Worm (Caenorhabditis elegans) whole organism, L4 larva: ENCODE measurements around the gene sru-37.
A peak's percentile ranks its signal among the peaks of the same experiment; 100 is the strongest.

Source experiments
- D1046.2 ChIP-seq: fragments of 200-800 bp; sonication (Bioruptor generic); IDR thresholded peaks from 2 replicates; pipeline ENCODE4 v1.3.6; 2022; ENCODE audit warnings: missing genetic modification characterization, missing compliant biosample characterization
- R02D3.7 ChIP-seq: fragments of 150-350 bp; sonication (generic microtip); optimal IDR thresholded peaks from 3 replicates; lab custom pipeline; 2014; ENCODE audit warnings: missing biosample characterization, missing genetic modification characterization
- Y105C5A.15 ChIP-seq: fragments of 200-800 bp; sonication (Bioruptor generic); IDR thresholded peaks from 2 replicates; pipeline ENCODE4 v1.3.6; 2022; ENCODE audit warnings: missing genetic modification characterization, missing compliant biosample characterization
- Y75B8A.6 ChIP-seq: fragments of 200-800 bp; sonication (Bioruptor generic); IDR thresholded peaks from 2 replicates; pipeline ENCODE4 v1.3.6; 2022; ENCODE audit warnings: missing genetic modification reagents, missing genetic modification characterization, missing compliant biosample characterization
- ZK546.5 ChIP-seq, 2 experiments: sonication (generic microtip); optimal IDR thresholded peaks; 2 replicates each; lab custom pipeline; 2017; ENCODE audit warnings: missing biosample characterization in 2 of 2, missing genetic modification characterization in 2 of 2
- aha-1 ChIP-seq: fragments of 150-350 bp; peaks from one replicate; lab custom pipeline; 2014; ENCODE audit warnings: missing biosample characterization, missing genetic modification characterization
- aly-2 ChIP-seq: sonication (generic microtip); optimal IDR thresholded peaks from 2 replicates; lab custom pipeline; 2018; ENCODE audit warnings: missing biosample characterization, missing genetic modification characterization
- arid-1 ChIP-seq: fragments of 200-800 bp; sonication (Bioruptor generic); conservative IDR thresholded peaks from 2 replicates; pipeline ENCODE4 v1.3.6; 2022; ENCODE audit warnings: missing genetic modification reagents, missing genetic modification characterization, missing compliant biosample characterization
- attf-4 ChIP-seq: sonication (generic microtip); optimal IDR thresholded peaks from 3 replicates; lab custom pipeline; 2017; ENCODE audit warnings: missing biosample characterization, missing genetic modification characterization
- ceh-44 ChIP-seq: fragments of 200-800 bp; sonication (Bioruptor generic); IDR thresholded peaks from 2 replicates; pipeline ENCODE4 v1.3.6; 2022; ENCODE audit warnings: missing genetic modification reagents, missing genetic modification characterization, missing compliant biosample characterization
- ces-1 ChIP-seq: fragments of 150-350 bp; sonication (generic microtip); optimal IDR thresholded peaks from 4 replicates; lab custom pipeline; 2014; ENCODE audit warnings: missing biosample characterization, missing genetic modification reagents, missing genetic modification characterization
- ctbp-1 ChIP-seq: fragments of 200-800 bp; sonication (Bioruptor generic); IDR thresholded peaks from 2 replicates; pipeline ENCODE4 v1.3.6; 2022; ENCODE audit warnings: missing genetic modification reagents, missing genetic modification characterization, missing compliant biosample characterization
- dpl-1 ChIP-seq: fragments of 150-350 bp; optimal IDR thresholded peaks from 2 replicates; lab custom pipeline; 2014; ENCODE audit warnings: missing biosample characterization, missing genetic modification reagents, missing genetic modification characterization
- duxl-1 ChIP-seq: sonication (generic microtip); optimal IDR thresholded peaks from 2 replicates; lab custom pipeline; 2016; ENCODE audit warnings: mild to moderate bottlenecking, missing genetic modification characterization, moderate library complexity, missing compliant biosample characterization; ENCODE audit not compliant: poor library complexity
- dve-1 ChIP-seq: sonication (generic microtip); optimal IDR thresholded peaks from 2 replicates; lab custom pipeline; 2017; ENCODE audit warnings: antibody characterized with exemption, mild to moderate bottlenecking, missing genetic modification characterization, missing compliant biosample characterization; ENCODE audit not compliant: insufficient read depth
- fos-1 ChIP-seq: fragments of 150-350 bp; optimal IDR thresholded peaks from 2 replicates; lab custom pipeline; 2014; ENCODE audit warnings: missing biosample characterization, missing genetic modification characterization
- jun-1 ChIP-seq: fragments of 150-350 bp; optimal IDR thresholded peaks from 2 replicates; lab custom pipeline; 2014; ENCODE audit warnings: missing biosample characterization, missing genetic modification reagents, missing genetic modification characterization
- lim-7 ChIP-seq: fragments of 200-800 bp; sonication (Bioruptor generic); IDR thresholded peaks from 2 replicates; pipeline ENCODE4 v1.3.6; 2022; ENCODE audit warnings: missing genetic modification characterization, missing compliant biosample characterization
- lin-13 ChIP-seq: fragments of 150-350 bp; optimal IDR thresholded peaks from 2 replicates; lab custom pipeline; 2014; ENCODE audit warnings: missing biosample characterization, missing genetic modification reagents, missing genetic modification characterization
- lir-3 ChIP-seq: sonication (generic microtip); optimal IDR thresholded peaks from 2 replicates; lab custom pipeline; 2016; ENCODE audit warnings: mild to moderate bottlenecking, missing genetic modification characterization, missing compliant biosample characterization
- mes-2 ChIP-seq: sonication (generic microtip); optimal IDR thresholded peaks from 2 replicates; lab custom pipeline; 2016; ENCODE audit warnings: missing genotype, mild to moderate bottlenecking, missing genetic modification characterization, missing compliant biosample characterization; ENCODE audit not compliant: poor library complexity, severe bottlenecking
- mxl-2 ChIP-seq: fragments of 200-800 bp; sonication (Bioruptor generic); conservative IDR thresholded peaks from 2 replicates; pipeline ENCODE4 v1.3.6; 2022; ENCODE audit warnings: missing genetic modification reagents, missing genetic modification characterization, missing compliant biosample characterization
- nhr-10 ChIP-seq: fragments of 150-350 bp; optimal IDR thresholded peaks from 2 replicates; lab custom pipeline; 2014; ENCODE audit warnings: missing biosample characterization, missing genetic modification characterization
- nhr-111 ChIP-seq: fragments of 200-800 bp; sonication (Bioruptor generic); optimal IDR thresholded peaks from 2 replicates; lab custom pipeline; 2018; ENCODE audit warnings: mild to moderate bottlenecking, missing genetic modification characterization, missing compliant biosample characterization
- nhr-237 ChIP-seq: sonication (generic microtip); optimal IDR thresholded peaks from 2 replicates; lab custom pipeline; 2017; ENCODE audit warnings: missing biosample characterization, missing genetic modification characterization
- nhr-25 ChIP-seq: sonication (generic microtip); optimal IDR thresholded peaks from 2 replicates; lab custom pipeline; 2017; ENCODE audit warnings: missing genetic modification characterization, mild to moderate bottlenecking, missing compliant biosample characterization, antibody characterized with exemption, moderate library complexity, borderline replicate concordance; ENCODE audit not compliant: insufficient read depth
- nhr-42 ChIP-seq: fragments of 200-800 bp; sonication (Bioruptor generic); IDR thresholded peaks from 2 replicates; pipeline ENCODE4 v1.3.6; 2022; ENCODE audit warnings: missing genetic modification characterization, missing compliant biosample characterization
- nhr-6 ChIP-seq: fragments of 150-350 bp; optimal IDR thresholded peaks from 2 replicates; lab custom pipeline; 2014; ENCODE audit warnings: missing biosample characterization, missing genetic modification characterization
- pha-4 ChIP-seq, 2 experiments: fragments of 150-350 bp in 1 of 2; fragments of 200-800 bp in 1 of 2; sonication (Bioruptor generic) in 1 of 2; IDR thresholded peaks in 1 of 2; optimal IDR thresholded peaks in 1 of 2; 2 replicates each; pipeline versions ENCODE4 v1.3.6 to Lab custom; 2014 to 2022; ENCODE audit warnings: missing genetic modification characterization in 2 of 2, missing genetic modification reagents in 2 of 2, missing biosample characterization in 1 of 2, missing compliant biosample characterization in 1 of 2
- rbr-2 ChIP-seq: sonication (generic microtip); optimal IDR thresholded peaks from 2 replicates; lab custom pipeline; 2016; ENCODE audit warnings: missing genotype, missing genetic modification characterization, missing compliant biosample characterization
- snpc-1.2 ChIP-seq: fragments of 200-800 bp; sonication (Bioruptor generic); IDR thresholded peaks from 2 replicates; pipeline ENCODE4 v1.3.6; 2022; ENCODE audit warnings: missing genetic modification reagents, missing genetic modification characterization, missing compliant biosample characterization
- tra-1 ChIP-seq: fragments of 200-800 bp; sonication (Bioruptor generic); IDR thresholded peaks from 2 replicates; pipeline ENCODE4 v1.3.6; 2022; ENCODE audit warnings: missing genetic modification reagents, missing genetic modification characterization, missing compliant biosample characterization
- unc-62 ChIP-seq, 3 experiments: fragments of 150-350 bp in 1 of 3; sonication (generic microtip); optimal IDR thresholded peaks in 2 of 3; peaks in 1 of 3; 1 replicate in 1 of 3; 2 replicates in 2 of 3; lab custom pipeline; 2014 to 2017; ENCODE audit warnings: missing biosample characterization in 3 of 3, missing genetic modification characterization in 3 of 3, missing genetic modification reagents in 3 of 3, missing genotype in 1 of 3
- vab-7 ChIP-seq: fragments of 200-800 bp; sonication (Bioruptor generic); IDR thresholded peaks from 2 replicates; pipeline ENCODE4 v1.3.6; 2022; ENCODE audit warnings: missing genetic modification reagents, missing genetic modification characterization, missing compliant biosample characterization
- zag-1 ChIP-seq: fragments of 150-350 bp; optimal IDR thresholded peaks from 2 replicates; lab custom pipeline; 2014; ENCODE audit warnings: missing biosample characterization, missing genetic modification characterization
- ztf-7 ChIP-seq: fragments of 150-350 bp; optimal IDR thresholded peaks from 2 replicates; lab custom pipeline; 2014; ENCODE audit warnings: missing biosample characterization, missing genetic modification characterization

sru-37 gene

ce11 chrV:9771311-9771710, 34.0 kb upstream of the sru-37 start:
- TF ChIP-seq ces-1 (GFP tag; lab: Kevin White, UChicago), result no peak
- no peak for TF ChIP-seq snpc-1.2 (GFP tag; lab: Robert Waterston, UW)
- TF ChIP-seq nhr-6, result no peak
- TF ChIP-seq tra-1, result no peak
- TF ChIP-seq nhr-237 (tag; lab: Kevin White, UChicago), result no peak
- no peak for TF ChIP-seq aha-1
- no peak for TF ChIP-seq zag-1
- no peak for TF ChIP-seq nhr-10 (tag; lab: Kevin White, UChicago)
- TF ChIP-seq dpl-1 (GFP tag; lab: Kevin White, UChicago), result no peak
- TF ChIP-seq ceh-44 (GFP tag; lab: Robert Waterston, UW), result no peak
- TF ChIP-seq ztf-7 (tag; lab: Kevin White, UChicago), result no peak
- TF ChIP-seq lin-13, result no peak
- no peak for TF ChIP-seq arid-1
- no peak for TF ChIP-seq Y105C5A.15 (GFP tag; lab: Robert Waterston, UW)
- no peak for TF ChIP-seq nhr-111 (GFP tag; lab: Kevin White, UChicago)
- TF ChIP-seq mxl-2, result no peak
- TF ChIP-seq fos-1, result no peak

DNA sequence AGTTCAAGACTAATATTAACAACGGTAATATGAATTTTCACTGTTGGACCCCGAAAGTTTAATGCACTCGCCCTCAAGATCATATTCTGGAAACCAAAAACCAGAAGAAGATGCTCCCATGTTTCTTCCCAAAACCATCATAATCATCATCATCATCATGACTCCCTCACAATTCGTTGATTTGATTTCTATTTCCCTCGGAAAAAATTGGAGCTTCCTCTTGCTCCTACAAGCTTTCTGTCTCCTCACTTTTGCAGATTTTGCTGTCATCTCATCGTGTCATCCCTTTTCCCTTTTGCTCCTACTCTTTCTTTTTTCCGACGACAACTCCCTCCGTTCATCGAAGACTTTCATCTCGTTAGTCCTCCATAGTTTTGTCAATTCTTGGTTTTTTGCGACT, 33.3 kb upstream of the sru-37 start, which contains the start of gene F46B6.2:
Gene F46B6.2 (plus strand): TSS at position 316 of the 400 bp plus-strand sequence.
- 0 out of 2 replicates have a peak, but pooled peaks have one; percentile 40 for TF ChIP-seq ctbp-1 (GFP tag; lab: Robert Waterston, UW)
- no peak for TF ChIP-seq R02D3.7 (tag; lab: Kevin White, UChicago)
- TF ChIP-seq tra-1, result no peak

ce11 chrV:9775734-9776133, 29.5 kb upstream of the sru-37 start, which contains the start of gene F46B6.12:
TSS of gene F46B6.12 (minus strand) at chrV:9775834.
- TF ChIP-seq duxl-1 (tag; lab: Kevin White, UChicago) (no peak), R02D3.7 (tag; lab: Kevin White, UChicago) (no peak), vab-7 (GFP tag; lab: Robert Waterston, UW) (no peak), dve-1 (tag; lab: Kevin White, UChicago) (no peak), ZK546.5 (tag; optimal IDR thresholded peaks at IDR 0.05; lab: Kevin White, UChicago) (no peak), jun-1 (tag; lab: Kevin White, UChicago) (no peak), unc-62 (GFP tag; optimal IDR thresholded peaks at IDR 0.05 in 1 of 2; lab: Kevin White, UChicago) (peak in 1 of 2 experiments; percentile 38), unc-62 (tag; optimal IDR thresholded peaks at IDR 0.05; lab: Kevin White, UChicago) (no peak)
- TF ChIP-seq, all 104 proteins: peak for 1

ce11 chrV:9777645-9778044, 27.6 kb upstream of the sru-37 start, which contains the start of gene smg-4:
TSS of gene smg-4 (minus strand) at chrV:9777745.
- TF ChIP-seq lim-7, result no peak
- no peak for TF ChIP-seq aly-2 (tag; lab: Kevin White, UChicago)
- TF ChIP-seq ztf-7 (tag; lab: Kevin White, UChicago), result no peak
- TF ChIP-seq pha-4 (GFP tag; IDR thresholded peaks at IDR 0.05; lab: Robert Waterston, UW), result no peak
- TF ChIP-seq pha-4 (tag; optimal IDR thresholded peaks at IDR 0.05; lab: Kevin White, UChicago), result no peak
- no peak for TF ChIP-seq Y75B8A.6 (GFP tag; lab: Robert Waterston, UW)
- TF ChIP-seq D1046.2, result no peak
- no peak for TF ChIP-seq unc-62 (GFP tag; optimal IDR thresholded peaks at IDR 0.05 in 1 of 2; lab: Kevin White, UChicago)
- TF ChIP-seq unc-62 (tag; optimal IDR thresholded peaks at IDR 0.05; lab: Kevin White, UChicago), result no peak
- no peak for TF ChIP-seq rbr-2
- no peak for TF ChIP-seq nhr-42 (GFP tag; lab: Robert Waterston, UW)
- no peak for TF ChIP-seq mes-2
- TF ChIP-seq lir-3, result no peak
- TF ChIP-seq snpc-1.2 (GFP tag; lab: Robert Waterston, UW), result no peak
- TF ChIP-seq nhr-25, result no peak
- TF ChIP-seq attf-4 (tag; lab: Kevin White, UChicago), result no peak
- TF ChIP-seq jun-1 (tag; lab: Kevin White, UChicago), result no peak
- no peak for TF ChIP-seq vab-7 (GFP tag; lab: Robert Waterston, UW)
